Worm (Caenorhabditis elegans) whole organism, L2 larva: ENCODE results near the gene dhs-23.

ENCODE experiments used
- F13H6.1 ChIP-seq: sonication (generic microtip); optimal IDR thresholded peaks from 2 replicates; lab custom pipeline; 2016; ENCODE audit warnings: missing genetic modification characterization, missing compliant biosample characterization
- alr-1 ChIP-seq: fragments of 150-350 bp; optimal IDR thresholded peaks from 2 replicates; lab custom pipeline; 2014; ENCODE audit warnings: missing biosample characterization, missing genetic modification characterization
- aly-2 ChIP-seq: fragments of 150-350 bp; optimal IDR thresholded peaks from 2 replicates; lab custom pipeline; 2014; ENCODE audit warnings: missing biosample characterization, missing genetic modification characterization
- ama-1 ChIP-seq: fragments of 150-350 bp; optimal IDR thresholded peaks from 2 replicates; lab custom pipeline; 2018; ENCODE audit warnings: inconsistent platforms
- egl-27 ChIP-seq: sonication (generic microtip); optimal IDR thresholded peaks from 3 replicates; lab custom pipeline; 2017; ENCODE audit warnings: missing biosample characterization, missing genetic modification reagents, missing genetic modification characterization
- elt-3 ChIP-seq: sonication (generic microtip); optimal IDR thresholded peaks from 2 replicates; lab custom pipeline; 2017; ENCODE audit warnings: missing biosample characterization, missing genetic modification characterization
- fos-1 ChIP-seq: fragments of 150-350 bp; optimal IDR thresholded peaks from 2 replicates; lab custom pipeline; 2014; ENCODE audit warnings: missing biosample characterization, missing genetic modification characterization
- gmeb-1 ChIP-seq: fragments of 150-350 bp; optimal IDR thresholded peaks from 2 replicates; lab custom pipeline; 2014; ENCODE audit warnings: missing biosample characterization, missing genetic modification characterization
- mab-5 ChIP-seq: fragments of 150-350 bp; optimal IDR thresholded peaks from 2 replicates; lab custom pipeline; 2014; ENCODE audit warnings: missing biosample characterization, missing genetic modification characterization
- mbf-1 ChIP-seq: sonication (generic microtip); optimal IDR thresholded peaks from 2 replicates; lab custom pipeline; 2017; ENCODE audit warnings: missing biosample characterization, missing genetic modification characterization
- nhr-10 ChIP-seq: sonication (generic microtip); optimal IDR thresholded peaks from 2 replicates; lab custom pipeline; 2017; ENCODE audit warnings: missing biosample characterization, missing genetic modification characterization
- nhr-11 ChIP-seq: fragments of 150-350 bp; optimal IDR thresholded peaks from 2 replicates; lab custom pipeline; 2014; ENCODE audit warnings: missing biosample characterization, missing genetic modification characterization
- nhr-129 ChIP-seq: fragments of 150-350 bp; optimal IDR thresholded peaks from 2 replicates; lab custom pipeline; 2014; ENCODE audit warnings: missing biosample characterization, missing genetic modification characterization
- nhr-25 ChIP-seq: fragments of 150-350 bp; sonication (generic microtip); optimal IDR thresholded peaks from 3 replicates; lab custom pipeline; 2014; ENCODE audit warnings: missing biosample characterization, missing genetic modification characterization
- nhr-6 ChIP-seq: fragments of 150-350 bp; optimal IDR thresholded peaks from 2 replicates; lab custom pipeline; 2014; ENCODE audit warnings: missing biosample characterization, missing genetic modification characterization
- snpc-4 ChIP-seq: fragments of 150-350 bp; optimal IDR thresholded peaks from 2 replicates; lab custom pipeline; 2014; ENCODE audit warnings: missing biosample characterization, missing genetic modification characterization
- unc-39 ChIP-seq: fragments of 150-350 bp; optimal IDR thresholded peaks from 2 replicates; lab custom pipeline; 2014; ENCODE audit warnings: missing biosample characterization, missing genetic modification characterization
- unc-62 ChIP-seq: fragments of 150-350 bp; optimal IDR thresholded peaks from 2 replicates; lab custom pipeline; 2014; ENCODE audit warnings: missing biosample characterization, missing genetic modification reagents, missing genetic modification characterization
- zag-1 ChIP-seq: fragments of 150-350 bp; optimal IDR thresholded peaks from 2 replicates; lab custom pipeline; 2014; ENCODE audit warnings: missing biosample characterization, missing genetic modification characterization
- ztf-1 ChIP-seq: fragments of 200-800 bp; sonication (Bioruptor generic); conservative IDR thresholded peaks from 2 replicates; pipeline ENCODE4 v1.3.6; 2022; ENCODE audit warnings: missing genetic modification characterization, missing compliant biosample characterization
- ztf-11 ChIP-seq: sonication (generic microtip); optimal IDR thresholded peaks from 2 replicates; lab custom pipeline; 2017; ENCODE audit warnings: missing biosample characterization, missing genetic modification characterization

Gene dhs-23

DNA sequence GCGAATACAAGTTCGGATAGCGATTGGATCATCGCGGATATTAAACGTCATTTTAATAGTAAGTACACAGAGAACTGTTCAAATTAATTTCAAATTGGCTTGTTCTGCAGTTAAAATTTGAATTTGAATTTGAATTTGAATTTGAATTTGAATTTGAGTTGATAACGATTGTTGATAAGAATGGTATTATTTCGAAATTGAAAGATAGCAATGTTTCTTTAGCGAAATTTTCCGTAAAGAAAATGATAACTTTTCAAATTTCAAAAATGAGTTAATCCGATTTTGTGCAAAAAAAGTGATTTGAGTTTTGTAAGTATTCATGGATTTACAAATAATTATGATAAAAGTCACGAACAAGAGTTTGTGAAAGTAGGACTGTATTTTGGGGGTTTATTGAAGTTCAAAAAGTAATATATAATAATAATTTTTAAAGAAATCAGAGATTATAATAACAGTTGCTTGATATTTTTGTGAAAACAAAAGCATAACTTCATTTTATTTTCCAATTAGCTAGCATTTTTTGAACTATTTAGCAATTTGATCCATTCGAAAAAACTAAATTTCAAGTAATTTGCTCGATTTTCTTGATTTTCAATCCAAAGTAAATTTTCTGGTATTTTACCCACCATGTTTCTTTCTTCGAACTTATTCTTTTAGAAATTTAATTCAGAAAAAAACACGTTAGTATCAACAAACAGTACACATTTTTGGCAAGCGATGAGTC, 44.5 kb downstream of the dhs-23 start, which contains the start of gene Y36E3A.2:
Gene Y36E3A.2 (plus strand): TSS at position 674 of the 724 bp plus-strand sequence.
- TF ChIP-seq ztf-1, result no peak
- TF ChIP-seq fos-1, result peak; percentile 48

DNA sequence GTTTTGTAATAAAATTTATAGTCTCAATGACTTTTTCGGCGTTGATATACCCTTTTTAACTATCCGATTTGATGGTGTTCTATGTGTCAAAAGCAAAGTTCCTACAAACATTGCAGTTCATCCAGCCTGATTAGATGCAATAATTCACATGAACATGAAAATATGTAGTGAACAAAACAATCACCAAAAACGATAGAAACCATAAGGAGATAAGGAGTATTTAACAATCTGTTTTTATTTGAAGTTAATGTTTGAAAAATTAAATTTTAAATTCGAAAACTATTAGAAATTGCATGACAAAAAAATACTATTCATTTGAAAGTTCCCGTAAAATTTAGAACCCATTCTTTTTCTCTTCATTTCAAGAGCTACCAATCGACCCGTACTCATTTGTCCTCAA, 45.9 kb downstream of the dhs-23 start, which contains the start of gene fbxa-209:
Gene fbxa-209 (minus strand): TSS at position 101 of the 400 bp plus-strand sequence.
- no peak for TF ChIP-seq elt-3 (tag; lab: Kevin White, UChicago)
- TF ChIP-seq egl-27 (tag; lab: Kevin White, UChicago), result no peak
- no peak for TF ChIP-seq ama-1 (lab: Kevin White, UChicago)
- TF ChIP-seq ztf-11 (tag; lab: Kevin White, UChicago), result no peak
- TF ChIP-seq zag-1 (tag; lab: Kevin White, UChicago), result no peak
- no peak for TF ChIP-seq mbf-1 (tag; lab: Kevin White, UChicago)
- no peak for TF ChIP-seq nhr-10 (tag; lab: Kevin White, UChicago)
- no peak for TF ChIP-seq nhr-25 (tag; lab: Kevin White, UChicago)
- no peak for TF ChIP-seq mab-5 (tag; lab: Kevin White, UChicago)
- no peak for TF ChIP-seq nhr-6 (tag; lab: Kevin White, UChicago)
- no peak for TF ChIP-seq alr-1 (tag; lab: Kevin White, UChicago)
- TF ChIP-seq ztf-1, result no peak
- TF ChIP-seq snpc-4, result no peak
- TF ChIP-seq fos-1, result no peak
- TF ChIP-seq unc-39 (tag; lab: Kevin White, UChicago), result no peak
- no peak for TF ChIP-seq unc-62
- no peak for TF ChIP-seq aly-2 (tag; lab: Kevin White, UChicago)
- TF ChIP-seq gmeb-1 (tag; lab: Kevin White, UChicago), result no peak
- no peak for TF ChIP-seq nhr-11 (tag; lab: Kevin White, UChicago)

DNA sequence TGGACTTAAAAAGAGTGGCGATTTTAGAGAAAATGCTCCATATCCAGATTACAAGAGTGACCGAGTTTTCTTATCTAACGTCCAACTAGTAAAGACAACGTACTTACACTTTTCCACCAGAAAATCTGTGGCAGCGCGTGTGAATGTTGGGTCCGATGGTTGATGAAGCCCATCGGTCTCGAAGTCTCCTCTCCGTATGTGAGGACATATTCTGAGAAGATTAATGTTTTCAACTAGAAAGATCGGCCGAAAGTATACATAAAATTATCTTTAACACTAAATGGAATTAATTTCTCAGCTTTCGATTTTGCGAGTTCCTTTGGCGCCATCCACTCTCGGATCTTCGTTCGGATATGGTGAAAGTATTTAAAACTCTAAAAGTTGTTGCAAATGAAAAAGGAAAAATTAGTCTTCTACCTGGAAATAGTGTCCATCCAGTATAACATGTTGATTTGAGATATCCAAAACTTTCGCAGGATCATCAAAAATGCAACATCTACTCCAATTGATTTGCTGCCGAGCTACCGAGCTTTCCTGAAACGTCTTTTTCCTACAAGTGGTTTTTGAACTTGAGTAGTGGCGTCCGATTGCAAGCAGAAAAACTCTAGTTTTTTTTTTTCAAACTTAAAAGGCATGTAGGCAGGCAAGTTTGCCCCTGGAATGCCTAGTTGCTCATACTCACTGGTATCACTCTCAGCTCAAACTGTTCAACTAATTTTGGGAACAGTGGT, 50.5 kb downstream of the dhs-23 start:
- TF ChIP-seq elt-3 (tag; lab: Kevin White, UChicago) (no peak), nhr-11 (tag; lab: Kevin White, UChicago) (no peak), nhr-129 (no peak), F13H6.1 (tag; lab: Kevin White, UChicago) (no peak), unc-62 (no peak), unc-39 (tag; lab: Kevin White, UChicago) (peak; percentile 70), zag-1 (tag; lab: Kevin White, UChicago) (no peak), gmeb-1 (tag; lab: Kevin White, UChicago) (no peak)
- TF ChIP-seq, all 48 proteins: peak for 1
